Worm (Caenorhabditis elegans) whole organism, midembryonic: ENCODE results near the gene srg-45.

Experiments
- klf-2 ChIP-seq: fragments of 200-800 bp; sonication (Bioruptor generic); conservative IDR thresholded peaks from 2 replicates; pipeline ENCODE4 v1.3.6; 2022; ENCODE audit warnings: missing genetic modification reagents, missing genetic modification characterization, missing compliant biosample characterization
- med-1 ChIP-seq: sonication (generic microtip); optimal IDR thresholded peaks from 2 replicates; lab custom pipeline; 2017; ENCODE audit warnings: missing genetic modification characterization, mild to moderate bottlenecking, missing compliant biosample characterization, antibody characterized with exemption, missing genetic modification reagents; ENCODE audit not compliant: insufficient read depth
- ztf-23 ChIP-seq: fragments of 200-800 bp; sonication (Bioruptor generic); IDR thresholded peaks from 2 replicates; pipeline ENCODE4 v1.3.6; 2022; ENCODE audit warnings: missing genetic modification reagents, missing genetic modification characterization, missing compliant biosample characterization
- ztf-29 ChIP-seq: fragments of 200-800 bp; sonication (Bioruptor generic); IDR thresholded peaks from 2 replicates; pipeline ENCODE4 v1.3.6; 2022; ENCODE audit warnings: missing genetic modification reagents, missing genetic modification characterization, missing compliant biosample characterization

DNA sequence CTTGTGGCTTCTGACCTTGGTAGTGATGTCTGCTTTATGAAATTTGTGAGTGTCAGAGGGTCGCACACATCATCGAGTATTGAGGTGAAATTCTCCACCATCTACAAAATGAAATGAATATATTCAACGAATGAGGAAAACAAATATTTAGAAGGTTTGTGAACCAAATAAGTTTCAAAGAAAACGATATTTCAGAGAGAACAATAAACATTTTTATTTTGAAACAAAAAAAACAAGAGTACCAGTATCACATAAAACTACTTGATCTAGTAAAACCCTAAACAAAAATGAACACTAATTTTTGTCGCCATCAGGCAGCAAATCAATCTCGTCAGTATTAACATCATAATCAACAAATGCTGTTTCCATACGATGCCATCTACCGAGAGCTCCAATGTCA is 9.8 kb downstream of the srg-45 start, which contains the start of gene R04F11.3:
- TF ChIP-seq klf-2 (no peak), ztf-23 (GFP tag; lab: Robert Waterston, UW) (no peak), ztf-29 (GFP tag; lab: Robert Waterston, UW) (no peak), med-1 (no peak)
